Worm (Caenorhabditis elegans): Measurements from ENCODE around the gene ZK856.19.
A peak's percentile ranks its signal among the peaks of the same experiment; 100 is the strongest.

The ZK856.19 gene

ce11 chrV:10174632-10175075 is 30.1 kb downstream of the ZK856.19 start (continued):
- TF ChIP-seq sptf-2 (GFP tag; optimal IDR thresholded peaks at IDR 0.05) (no peak), aptf-3 (GFP tag; IDR thresholded peaks at IDR 0.05) (no peak), F39B2.1 (GFP tag; IDR thresholded peaks at IDR 0.05) (no peak), lag-1 (GFP tag; IDR thresholded peaks at IDR 0.05) (no peak), Y67H2A.10 (GFP tag; conservative IDR thresholded peaks at IDR 0.05) (no peak), madf-8 (GFP tag; conservative IDR thresholded peaks at IDR 0.05) (no peak), ztf-22 (GFP tag; optimal IDR thresholded peaks at IDR 0.05) (no peak), attf-3 (GFP tag; conservative IDR thresholded peaks at IDR 0.05) (no peak), nfya-2 (GFP tag; IDR thresholded peaks at IDR 0.05) (no peak), F57C9.4 (tag; optimal IDR thresholded peaks at IDR 0.05) (no peak), chd-7 (tag; optimal IDR thresholded peaks at IDR 0.05) (peak; percentile 57), somi-1 (GFP tag; optimal IDR thresholded peaks at IDR 0.05) (peak; percentile 69), ztf-28 (GFP tag; IDR thresholded peaks at IDR 0.05) (no peak), athp-1 (tag; optimal IDR thresholded peaks at IDR 0.05) (no peak), hlh-12 (tag; optimal IDR thresholded peaks at IDR 0.05) (no peak), let-607 (tag; optimal IDR thresholded peaks at IDR 0.05) (no peak), Y53G8AR.9 (GFP tag; conservative IDR thresholded peaks at IDR 0.05) (no peak), madf-6 (GFP tag; IDR thresholded peaks at IDR 0.05) (no peak), nhr-27 (tag; optimal IDR thresholded peaks at IDR 0.05) (no peak), attf-6 (GFP tag; IDR thresholded peaks at IDR 0.05) (no peak), hlh-26 (GFP tag; conservative IDR thresholded peaks at IDR 0.05) (no peak), F37B4.10 (GFP tag; IDR thresholded peaks at IDR 0.05) (no peak), C17E4.6 (GFP tag; IDR thresholded peaks at IDR 0.05) (no peak), ceh-91 (GFP tag; IDR thresholded peaks at IDR 0.05) (no peak), lin-54 (GFP tag; optimal IDR thresholded peaks at IDR 0.05) (no peak), ccch-3 (GFP tag; optimal IDR thresholded peaks at IDR 0.05) (no peak), zim-3 (tag; optimal IDR thresholded peaks at IDR 0.05) (no peak), zfh-2 (GFP tag; conservative IDR thresholded peaks at IDR 0.05) (no peak), F23B12.7 (tag; optimal IDR thresholded peaks at IDR 0.05; ENCODE audit: insufficient read depth) (no peak)

- no peak for TF ChIP-seq K11D2.4 (GFP tag; IDR thresholded peaks at IDR 0.05)
These were observed 31.1 kb downstream of the ZK856.19 start, which contains the start of gene egl-3 for ce11 chrV:10173653-10174052. Gene egl-3 (minus strand): TSS chrV:10173753.

DNA sequence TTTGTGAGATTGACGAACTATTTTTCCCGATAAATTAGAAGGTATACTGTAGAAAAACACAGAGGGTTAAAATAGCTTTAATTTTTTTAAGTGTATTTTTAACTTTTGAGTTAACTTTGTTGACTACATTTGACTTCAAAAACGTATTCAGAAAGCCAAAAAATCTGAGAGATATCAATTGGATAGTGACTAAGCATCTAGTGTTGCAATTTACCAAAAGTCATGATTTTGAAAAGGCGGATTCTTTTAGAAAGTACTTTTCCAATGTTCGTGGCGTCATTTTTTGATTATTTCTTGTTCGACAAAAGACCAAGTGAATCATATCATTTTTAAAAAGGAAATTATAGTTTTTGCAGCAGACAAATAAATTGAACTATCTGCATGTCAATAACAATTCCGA is 35.8 kb downstream of the ZK856.19 start:
- TF ChIP-seq F22D6.2 (tag; optimal IDR thresholded peaks at IDR 0.05): no peak
- no peak for TF ChIP-seq him-1 (tag; optimal IDR thresholded peaks at IDR 0.05)
- no peak for TF ChIP-seq hlh-12 (tag; optimal IDR thresholded peaks at IDR 0.05)
- peak in 1 of 3 experiments; percentile 18 for TF ChIP-seq lin-35 (GFP tag; optimal IDR thresholded peaks at IDR 0.05)
- no peak for TF ChIP-seq ceh-27 (GFP tag; optimal IDR thresholded peaks at IDR 0.05)
- no peak for TF ChIP-seq nhr-120 (GFP tag; IDR thresholded peaks at IDR 0.05)
- TF ChIP-seq snpc-1.1 (tag; optimal IDR thresholded peaks at IDR 0.05; ENCODE audit: insufficient read depth): no peak
- TF ChIP-seq cebp-1 (GFP tag; IDR thresholded peaks at IDR 0.05): no peak
- peak; percentile 1 for TF ChIP-seq cebp-1 (tag; optimal IDR thresholded peaks at IDR 0.05)
- TF ChIP-seq ets-4 (GFP tag; optimal IDR thresholded peaks at IDR 0.05): no peak
- TF ChIP-seq ztf-28 (GFP tag; IDR thresholded peaks at IDR 0.05): no peak
- TF ChIP-seq hmg-20 (GFP tag; IDR thresholded peaks at IDR 0.05): no peak
- no peak for TF ChIP-seq Y53G8AR.9 (GFP tag; conservative IDR thresholded peaks at IDR 0.05)
- peak; percentile 5 for TF ChIP-seq lin-40 (tag; optimal IDR thresholded peaks at IDR 0.05)
- no peak for TF ChIP-seq D2030.7 (GFP tag; IDR thresholded peaks at IDR 0.05)

Measured in whole organism, young adult.